Worm (Caenorhabditis elegans) whole organism, L2 larva: ENCODE results near the gene fbxb-6.

Experiments used
- ama-1 ChIP-seq: fragments of 150-350 bp; optimal IDR thresholded peaks from 2 replicates; lab custom pipeline; 2018; ENCODE audit warnings: inconsistent platforms
- lin-11 ChIP-seq: fragments of 150-350 bp; sonication (generic microtip); optimal IDR thresholded peaks from 2 replicates; lab custom pipeline; 2014; ENCODE audit warnings: missing biosample characterization, missing genetic modification characterization, inconsistent platforms, mixed read lengths
- nhr-11 ChIP-seq: fragments of 150-350 bp; optimal IDR thresholded peaks from 2 replicates; lab custom pipeline; 2014; ENCODE audit warnings: missing biosample characterization, missing genetic modification characterization
- unc-62 ChIP-seq: fragments of 150-350 bp; optimal IDR thresholded peaks from 2 replicates; lab custom pipeline; 2014; ENCODE audit warnings: missing biosample characterization, missing genetic modification reagents, missing genetic modification characterization
- ztf-11 ChIP-seq: sonication (generic microtip); optimal IDR thresholded peaks from 2 replicates; lab custom pipeline; 2017; ENCODE audit warnings: missing biosample characterization, missing genetic modification characterization

DNA sequence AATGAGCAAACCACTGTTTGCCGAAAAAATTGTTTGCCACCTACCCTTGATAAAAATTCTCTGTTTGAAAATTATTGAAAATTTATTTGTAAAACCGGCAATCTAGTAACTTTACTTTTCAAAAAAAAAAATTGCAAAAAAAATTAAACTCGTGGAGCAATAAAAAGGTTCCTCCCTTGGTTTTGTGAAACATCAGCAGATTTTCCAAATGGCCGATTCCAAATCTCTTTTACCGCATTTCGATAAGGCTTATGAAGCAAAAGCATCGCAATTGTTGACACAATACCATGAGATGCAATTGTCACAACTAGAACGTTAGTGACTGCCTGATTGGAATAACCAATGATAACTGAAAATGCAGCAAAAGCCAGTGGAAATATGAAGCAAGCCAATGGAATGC, 49.9 kb downstream of the fbxb-6 start:
- TF ChIP-seq unc-62 (GFP tag; lab: Kevin White, UChicago) (no peak), nhr-11 (tag; lab: Kevin White, UChicago) (no peak), ztf-11 (tag; lab: Kevin White, UChicago) (no peak), lin-11 (tag; lab: Kevin White, UChicago) (no peak), ama-1 (lab: Kevin White, UChicago) (no peak)
